Worm (Caenorhabditis elegans): ENCODE measurements around the gene F36H5.9.

DNA sequence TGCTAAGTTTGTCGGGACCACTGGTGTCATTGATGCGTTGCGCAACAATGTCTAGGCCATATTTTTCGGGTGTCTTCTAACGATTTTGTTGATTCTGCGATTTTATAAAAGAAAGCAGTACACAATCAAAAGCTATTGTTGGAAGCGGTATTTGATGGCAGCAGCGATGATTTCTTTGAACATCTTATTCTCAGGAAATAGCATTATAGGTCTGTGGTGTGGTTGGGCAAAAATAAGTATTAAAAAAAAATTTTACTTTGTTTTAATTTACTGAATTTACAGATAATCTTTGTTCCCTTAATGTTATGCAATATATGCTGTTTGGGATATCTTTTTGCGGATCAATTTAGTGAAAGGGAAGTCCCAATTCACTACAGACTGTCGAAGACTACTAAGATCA, 4.1 kb upstream of the F36H5.9 start, which contains the start of gene F36H5.10:
- TF ChIP-seq zag-1 (tag; optimal IDR thresholded peaks at IDR 0.05) = no peak
- TF ChIP-seq mdl-1 (tag; optimal IDR thresholded peaks at IDR 0.05) = no peak
- no peak for TF ChIP-seq nhr-23 (tag; optimal IDR thresholded peaks at IDR 0.05)
- TF ChIP-seq elt-3 (tag; optimal IDR thresholded peaks at IDR 0.05) = no peak
- TF ChIP-seq elt-1 (tag; optimal IDR thresholded peaks at IDR 0.05) = no peak
